Worm (Caenorhabditis elegans): ENCODE results near the gene C47A4.3.

C47A4.3 gene

ce11 chrIV:13785545-13785944 is 43.4 kb upstream of the C47A4.3 start, which contains the start of gene lact-9:
Gene lact-9 (minus strand): TSS chrIV:13785645.
- no peak for TF ChIP-seq skn-1 (tag; optimal IDR thresholded peaks at IDR 0.05)
- no peak for TF ChIP-seq mdl-1 (tag; optimal IDR thresholded peaks at IDR 0.05)
- no peak for TF ChIP-seq madf-5 (GFP tag; IDR thresholded peaks at IDR 0.05)
- no peak for TF ChIP-seq mes-2 (tag; optimal IDR thresholded peaks at IDR 0.05; ENCODE audit: poor library complexity, severe bottlenecking)
- TF ChIP-seq Y5F2A.4 (GFP tag; optimal IDR thresholded peaks at IDR 0.05), result no peak
- no peak for TF ChIP-seq cey-2 (tag; optimal IDR thresholded peaks at IDR 0.05; ENCODE audit: borderline replicate concordance, insufficient read depth)
- no peak for TF ChIP-seq pha-4 (GFP tag; IDR thresholded peaks at IDR 0.05)
- TF ChIP-seq pha-4 (tag; optimal IDR thresholded peaks at IDR 0.05), result no peak
- no peak for TF ChIP-seq ceh-82 (tag; optimal IDR thresholded peaks at IDR 0.05)
- no peak for TF ChIP-seq nhr-111 (GFP tag; optimal IDR thresholded peaks at IDR 0.05)
- no peak for TF ChIP-seq nhr-77 (tag; optimal IDR thresholded peaks at IDR 0.05)
- TF ChIP-seq ceh-32 (tag; optimal IDR thresholded peaks at IDR 0.05; ENCODE audit: poor library complexity), result no peak
- no peak for TF ChIP-seq tag-97 (GFP tag; IDR thresholded peaks at IDR 0.05)

- TF ChIP-seq nhr-41 (GFP tag; IDR thresholded peaks at IDR 0.05) (no peak), aha-1 (tag) (peak; percentile 90)
Measured at ce11 chrIV:13784774-13785173, 42.6 kb upstream of the C47A4.3 start.

ce11 chrIV:13783237-13784012 is 41.3 kb upstream of the C47A4.3 start, which contains the start of gene iscu-1:
Gene iscu-1 (plus strand): TSS chrIV:13783962.
- TF ChIP-seq nhr-48 (tag; optimal IDR thresholded peaks at IDR 0.05), result no peak
- no peak for TF ChIP-seq lir-3 (tag; optimal IDR thresholded peaks at IDR 0.05)
- no peak for TF ChIP-seq lin-1 (GFP tag; IDR thresholded peaks at IDR 0.05)
- TF ChIP-seq mxl-3 (GFP tag; optimal IDR thresholded peaks at IDR 0.05), result no peak
- TF ChIP-seq zfp-2 (tag; optimal IDR thresholded peaks at IDR 0.05), result no peak
- no peak for TF ChIP-seq fkh-10 (GFP tag; optimal IDR thresholded peaks at IDR 0.05)
- TF ChIP-seq jun-1 (tag; optimal IDR thresholded peaks at IDR 0.05), result no peak
- no peak for TF ChIP-seq egl-27 (tag; optimal IDR thresholded peaks at IDR 0.05)
- TF ChIP-seq madf-5 (GFP tag; IDR thresholded peaks at IDR 0.05), result no peak
- no peak for TF ChIP-seq php-3 (GFP tag; IDR thresholded peaks at IDR 0.05)
- no peak for TF ChIP-seq mdt-29 (GFP tag; IDR thresholded peaks at IDR 0.05)
- TF ChIP-seq set-16 (GFP tag; IDR thresholded peaks at IDR 0.05), result no peak
- no peak for TF ChIP-seq nhr-111 (GFP tag; optimal IDR thresholded peaks at IDR 0.05)
- no peak for TF ChIP-seq F44E2.7 (GFP tag; IDR thresholded peaks at IDR 0.05)
- TF ChIP-seq Y75B8A.6 (GFP tag; IDR thresholded peaks at IDR 0.05), result no peak
- peak; percentile 35 for TF ChIP-seq aha-1 (tag)
- no peak for TF ChIP-seq D1046.2 (GFP tag; IDR thresholded peaks at IDR 0.05)
- TF ChIP-seq daf-8 (GFP tag; IDR thresholded peaks at IDR 0.05), result no peak
- peak; percentile 43 for TF ChIP-seq dpl-1 (GFP tag; optimal IDR thresholded peaks at IDR 0.05)
- peak; percentile 93 for TF ChIP-seq mes-2 (tag; optimal IDR thresholded peaks at IDR 0.05; ENCODE audit: poor library complexity, severe bottlenecking)
- peak; percentile 57 for TF ChIP-seq nhr-28 (tag; optimal IDR thresholded peaks at IDR 0.05)
- TF ChIP-seq mdl-1 (tag; optimal IDR thresholded peaks at IDR 0.05), result no peak
- TF ChIP-seq tra-1 (GFP tag; IDR thresholded peaks at IDR 0.05), result no peak
- peak; percentile 70 for TF ChIP-seq mep-1 (tag; optimal IDR thresholded peaks at IDR 0.05)
- TF ChIP-seq hif-1 (tag; optimal IDR thresholded peaks at IDR 0.05), result peak in 1 of 2 experiments; percentile 72
- TF ChIP-seq Y105C5A.15 (GFP tag; IDR thresholded peaks at IDR 0.05), result no peak
- no peak for TF ChIP-seq nhr-76 (tag; optimal IDR thresholded peaks at IDR 0.05)
- TF ChIP-seq madf-9 (GFP tag; conservative IDR thresholded peaks at IDR 0.05), result no peak
- peak; percentile 81 for TF ChIP-seq ztf-7 (tag; optimal IDR thresholded peaks at IDR 0.05)
- no peak for TF ChIP-seq zip-11 (GFP tag; IDR thresholded peaks at IDR 0.05)
- no peak for TF ChIP-seq F37D6.2 (tag; optimal IDR thresholded peaks at IDR 0.05)
- TF ChIP-seq nhr-10 (tag; optimal IDR thresholded peaks at IDR 0.05), result no peak
- TF ChIP-seq gei-8 (GFP tag; optimal IDR thresholded peaks at IDR 0.05), result no peak
- peak; percentile 75 for TF ChIP-seq T20F7.1 (GFP tag; optimal IDR thresholded peaks at IDR 0.05)
- no peak for TF ChIP-seq lim-7 (GFP tag; IDR thresholded peaks at IDR 0.05)
- 0 out of 2 replicates have a peak, but pooled peaks have one; percentile 13 for TF ChIP-seq lin-38 (GFP tag; IDR thresholded peaks at IDR 0.05)
- TF ChIP-seq ama-1 (optimal IDR thresholded peaks at IDR 0.05), result no peak

Measured in whole organism, L4 larva.